Worm (Caenorhabditis elegans) whole organism, early embryonic: Measurements from ENCODE around the gene C48B4.11.

Experiments
- F13C5.2 ChIP-seq: sonication (generic microtip); optimal IDR thresholded peaks from 2 replicates; lab custom pipeline; 2017; ENCODE audit warnings: mild to moderate bottlenecking, missing genetic modification characterization, inconsistent platforms, missing compliant biosample characterization
- ama-1 ChIP-seq: fragments of 150-350 bp; optimal IDR thresholded peaks from 2 replicates; lab custom pipeline; 2014
- hmbx-1 ChIP-seq: sonication (generic microtip); optimal IDR thresholded peaks from 2 replicates; lab custom pipeline; 2016; ENCODE audit warnings: mild to moderate bottlenecking, missing genetic modification characterization, missing compliant biosample characterization
- scrt-1 ChIP-seq: fragments of 200-800 bp; sonication (Bioruptor generic); IDR thresholded peaks from 2 replicates; pipeline ENCODE4 v1.3.6; 2022; ENCODE audit warnings: missing genetic modification characterization, missing compliant biosample characterization

- TF ChIP-seq hmbx-1 (tag; lab: Kevin White, UChicago) (no peak), ama-1 (lab: Kevin White, UChicago) (no peak), F13C5.2 (no peak), scrt-1 (GFP tag; lab: Robert Waterston, UW) (no peak)
These were observed 17.3 kb upstream of the C48B4.11 start for ce11 chrIII:9583224-9583623.
